Worm (Caenorhabditis elegans): ENCODE measurements around the gene Y75B8A.13.

DNA sequence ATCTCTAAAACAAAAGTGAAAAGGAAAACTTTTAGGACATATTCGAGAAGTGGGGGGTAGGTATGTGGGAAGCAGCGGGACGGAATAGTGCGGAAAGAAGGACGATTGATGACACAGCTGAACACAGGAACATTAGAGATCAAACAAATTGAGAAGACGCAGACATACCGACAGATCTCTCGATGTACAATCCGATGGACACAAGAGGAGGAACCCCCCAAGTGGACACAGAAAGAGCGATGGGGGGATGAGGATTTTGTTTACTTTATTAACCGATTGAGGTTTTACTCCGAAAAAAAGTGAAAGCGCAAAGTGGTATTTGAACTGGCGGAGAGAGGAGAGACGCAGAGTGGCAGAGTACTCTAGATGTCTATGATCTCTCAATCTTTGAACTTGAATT is 37.4 kb downstream of the Y75B8A.13 start:
- no peak for TF ChIP-seq sptf-1 (tag; optimal IDR thresholded peaks at IDR 0.05)
- TF ChIP-seq snpc-4 (tag; optimal IDR thresholded peaks at IDR 0.05): no peak
- TF ChIP-seq ztf-11 (tag; optimal IDR thresholded peaks at IDR 0.05): no peak
- TF ChIP-seq mab-5 (tag; optimal IDR thresholded peaks at IDR 0.05): no peak
- TF ChIP-seq tbx-8 (GFP tag; optimal IDR thresholded peaks at IDR 0.05): no peak

Data from whole organism, mixed stage, embryonic.